Worm (Caenorhabditis elegans) whole organism, L2 larva: Measurements from ENCODE around the gene F53C3.4.

Experiments used
- C34F6.9 ChIP-seq: fragments of 150-350 bp; optimal IDR thresholded peaks from 2 replicates; lab custom pipeline; 2014; ENCODE audit warnings: missing biosample characterization, missing genetic modification characterization
- F13H6.1 ChIP-seq: sonication (generic microtip); optimal IDR thresholded peaks from 2 replicates; lab custom pipeline; 2016; ENCODE audit warnings: missing genetic modification characterization, missing compliant biosample characterization
- R02D3.7 ChIP-seq: fragments of 150-350 bp; optimal IDR thresholded peaks from 2 replicates; lab custom pipeline; 2014; ENCODE audit warnings: missing biosample characterization, missing genetic modification characterization
- Y55F3AM.14 ChIP-seq: fragments of 200-800 bp; sonication (Bioruptor generic); optimal IDR thresholded peaks from 2 replicates; lab custom pipeline; 2018; ENCODE audit warnings: mild to moderate bottlenecking, missing genetic modification characterization, missing compliant biosample characterization
- ZK546.5 ChIP-seq: sonication (generic microtip); optimal IDR thresholded peaks from 2 replicates; lab custom pipeline; 2017; ENCODE audit warnings: missing biosample characterization, missing genetic modification characterization
- alr-1 ChIP-seq: fragments of 150-350 bp; optimal IDR thresholded peaks from 2 replicates; lab custom pipeline; 2014; ENCODE audit warnings: missing biosample characterization, missing genetic modification characterization
- aly-2 ChIP-seq: fragments of 150-350 bp; optimal IDR thresholded peaks from 2 replicates; lab custom pipeline; 2014; ENCODE audit warnings: missing biosample characterization, missing genetic modification characterization
- ama-1 ChIP-seq: fragments of 150-350 bp; optimal IDR thresholded peaks from 2 replicates; lab custom pipeline; 2018; ENCODE audit warnings: inconsistent platforms
- blmp-1 ChIP-seq: sonication (generic microtip); optimal IDR thresholded peaks from 2 replicates; lab custom pipeline; 2017; ENCODE audit warnings: missing genetic modification characterization, mild to moderate bottlenecking, missing compliant biosample characterization, antibody characterized with exemption, moderate library complexity; ENCODE audit not compliant: insufficient read depth
- ceh-16 ChIP-seq: fragments of 150-350 bp; optimal IDR thresholded peaks from 2 replicates; lab custom pipeline; 2014; ENCODE audit warnings: missing biosample characterization, missing genetic modification characterization
- ceh-82 ChIP-seq: fragments of 150-350 bp; optimal IDR thresholded peaks from 2 replicates; lab custom pipeline; 2014; ENCODE audit warnings: missing biosample characterization, missing genetic modification characterization
- crh-2 ChIP-seq: sonication (generic microtip); optimal IDR thresholded peaks from 2 replicates; lab custom pipeline; 2017; ENCODE audit warnings: missing biosample characterization, missing genetic modification characterization
- dmd-4 ChIP-seq: sonication (generic microtip); optimal IDR thresholded peaks from 2 replicates; lab custom pipeline; 2017; ENCODE audit warnings: missing biosample characterization, missing genetic modification characterization
- egl-27 ChIP-seq: sonication (generic microtip); optimal IDR thresholded peaks from 3 replicates; lab custom pipeline; 2017; ENCODE audit warnings: missing biosample characterization, missing genetic modification reagents, missing genetic modification characterization
- elt-1 ChIP-seq: fragments of 150-350 bp; optimal IDR thresholded peaks from 2 replicates; lab custom pipeline; 2014; ENCODE audit warnings: missing biosample characterization, missing genetic modification characterization
- elt-3 ChIP-seq: sonication (generic microtip); optimal IDR thresholded peaks from 2 replicates; lab custom pipeline; 2017; ENCODE audit warnings: missing biosample characterization, missing genetic modification characterization
- fos-1 ChIP-seq: fragments of 150-350 bp; optimal IDR thresholded peaks from 2 replicates; lab custom pipeline; 2014; ENCODE audit warnings: missing biosample characterization, missing genetic modification characterization
- gmeb-1 ChIP-seq: fragments of 150-350 bp; optimal IDR thresholded peaks from 2 replicates; lab custom pipeline; 2014; ENCODE audit warnings: missing biosample characterization, missing genetic modification characterization
- lin-11 ChIP-seq: fragments of 150-350 bp; sonication (generic microtip); optimal IDR thresholded peaks from 2 replicates; lab custom pipeline; 2014; ENCODE audit warnings: missing biosample characterization, missing genetic modification characterization, inconsistent platforms, mixed read lengths
- lin-13 ChIP-seq: fragments of 150-350 bp; optimal IDR thresholded peaks from 2 replicates; lab custom pipeline; 2014; ENCODE audit warnings: missing biosample characterization, missing genetic modification reagents, missing genetic modification characterization
- lin-39 ChIP-seq: fragments of 150-350 bp; optimal IDR thresholded peaks from 2 replicates; lab custom pipeline; 2014; ENCODE audit warnings: missing biosample characterization, missing genetic modification reagents, missing genetic modification characterization
- lsy-2 ChIP-seq, 2 experiments: fragments of 150-350 bp in 1 of 2; sonication (generic microtip) in 1 of 2; optimal IDR thresholded peaks; 2 replicates each; lab custom pipeline; 2014 to 2017; ENCODE audit warnings: missing biosample characterization in 2 of 2, missing genetic modification characterization in 2 of 2
- mab-5 ChIP-seq: fragments of 150-350 bp; optimal IDR thresholded peaks from 2 replicates; lab custom pipeline; 2014; ENCODE audit warnings: missing biosample characterization, missing genetic modification characterization
- mbf-1 ChIP-seq: sonication (generic microtip); optimal IDR thresholded peaks from 2 replicates; lab custom pipeline; 2017; ENCODE audit warnings: missing biosample characterization, missing genetic modification characterization
- mdl-1 ChIP-seq, 2 experiments: fragments of 150-350 bp in 1 of 2; sonication (generic microtip) in 1 of 2; optimal IDR thresholded peaks; 2 replicates each; lab custom pipeline; 2017; ENCODE audit warnings: missing biosample characterization in 2 of 2, missing genetic modification characterization in 2 of 2
- nhr-10 ChIP-seq: sonication (generic microtip); optimal IDR thresholded peaks from 2 replicates; lab custom pipeline; 2017; ENCODE audit warnings: missing biosample characterization, missing genetic modification characterization
- nhr-11 ChIP-seq: fragments of 150-350 bp; optimal IDR thresholded peaks from 2 replicates; lab custom pipeline; 2014; ENCODE audit warnings: missing biosample characterization, missing genetic modification characterization
- nhr-12 ChIP-seq: fragments of 150-350 bp; optimal IDR thresholded peaks from 2 replicates; lab custom pipeline; 2014; ENCODE audit warnings: missing biosample characterization, missing genetic modification characterization
- nhr-129 ChIP-seq: fragments of 150-350 bp; optimal IDR thresholded peaks from 2 replicates; lab custom pipeline; 2014; ENCODE audit warnings: missing biosample characterization, missing genetic modification characterization
- nhr-21 ChIP-seq: fragments of 150-350 bp; optimal IDR thresholded peaks from 2 replicates; lab custom pipeline; 2014; ENCODE audit warnings: missing biosample characterization, missing genetic modification characterization
- nhr-23 ChIP-seq: fragments of 150-350 bp; optimal IDR thresholded peaks from 2 replicates; lab custom pipeline; 2014; ENCODE audit warnings: missing biosample characterization, missing genetic modification reagents, missing genetic modification characterization
- nhr-237 ChIP-seq: fragments of 150-350 bp; optimal IDR thresholded peaks from 2 replicates; lab custom pipeline; 2014; ENCODE audit warnings: missing biosample characterization, missing genetic modification characterization
- nhr-25 ChIP-seq: fragments of 150-350 bp; sonication (generic microtip); optimal IDR thresholded peaks from 3 replicates; lab custom pipeline; 2014; ENCODE audit warnings: missing biosample characterization, missing genetic modification characterization
- nhr-6 ChIP-seq: fragments of 150-350 bp; optimal IDR thresholded peaks from 2 replicates; lab custom pipeline; 2014; ENCODE audit warnings: missing biosample characterization, missing genetic modification characterization
- nhr-77 ChIP-seq: fragments of 150-350 bp; optimal IDR thresholded peaks from 2 replicates; lab custom pipeline; 2014; ENCODE audit warnings: missing biosample characterization, missing genetic modification characterization
- peb-1 ChIP-seq: fragments of 150-350 bp; optimal IDR thresholded peaks from 2 replicates; lab custom pipeline; 2014; ENCODE audit warnings: missing biosample characterization, missing genetic modification characterization
- sem-4 ChIP-seq: fragments of 150-350 bp; optimal IDR thresholded peaks from 2 replicates; lab custom pipeline; 2014; ENCODE audit warnings: missing biosample characterization, missing genetic modification reagents, missing genetic modification characterization
- skn-1 ChIP-seq: sonication (generic microtip); optimal IDR thresholded peaks from 2 replicates; lab custom pipeline; 2017; ENCODE audit warnings: missing biosample characterization, missing genetic modification characterization
- sma-3 ChIP-seq: sonication (generic microtip); optimal IDR thresholded peaks from 2 replicates; lab custom pipeline; 2016; ENCODE audit warnings: missing genetic modification reagents, missing genetic modification characterization, missing compliant biosample characterization
- sma-9 ChIP-seq, 2 experiments: fragments of 150-350 bp in 1 of 2; sonication (generic microtip) in 1 of 2; optimal IDR thresholded peaks; 2 replicates each; lab custom pipeline; 2014 to 2016; ENCODE audit warnings: missing genetic modification characterization in 2 of 2, mild to moderate bottlenecking in 1 of 2, missing biosample characterization in 1 of 2, missing compliant biosample characterization in 1 of 2, missing genetic modification reagents in 1 of 2, moderate library complexity in 1 of 2
- snpc-4 ChIP-seq: fragments of 150-350 bp; optimal IDR thresholded peaks from 2 replicates; lab custom pipeline; 2014; ENCODE audit warnings: missing biosample characterization, missing genetic modification characterization
- unc-39 ChIP-seq: fragments of 150-350 bp; optimal IDR thresholded peaks from 2 replicates; lab custom pipeline; 2014; ENCODE audit warnings: missing biosample characterization, missing genetic modification characterization
- unc-55 ChIP-seq: fragments of 150-350 bp; sonication (generic microtip); optimal IDR thresholded peaks from 3 replicates; lab custom pipeline; 2014; ENCODE audit warnings: missing biosample characterization, missing genetic modification reagents, missing genetic modification characterization
- unc-62 ChIP-seq: fragments of 150-350 bp; optimal IDR thresholded peaks from 2 replicates; lab custom pipeline; 2014; ENCODE audit warnings: missing biosample characterization, missing genetic modification reagents, missing genetic modification characterization
- zag-1 ChIP-seq: fragments of 150-350 bp; optimal IDR thresholded peaks from 2 replicates; lab custom pipeline; 2014; ENCODE audit warnings: missing biosample characterization, missing genetic modification characterization
- ztf-1 ChIP-seq: fragments of 200-800 bp; sonication (Bioruptor generic); conservative IDR thresholded peaks from 2 replicates; pipeline ENCODE4 v1.3.6; 2022; ENCODE audit warnings: missing genetic modification characterization, missing compliant biosample characterization
- ztf-11 ChIP-seq: sonication (generic microtip); optimal IDR thresholded peaks from 2 replicates; lab custom pipeline; 2017; ENCODE audit warnings: missing biosample characterization, missing genetic modification characterization
- ztf-4 ChIP-seq: fragments of 150-350 bp; optimal IDR thresholded peaks from 2 replicates; lab custom pipeline; 2014; ENCODE audit warnings: missing biosample characterization, missing genetic modification characterization

F53C3.4 gene

ce11 chrII:3897758-3898494, 3.3 kb upstream of the F53C3.4 start, which contains the start of gene F53C3.6:
Gene F53C3.6 (plus strand): TSS chrII:3898142.
- TF ChIP-seq zag-1 (tag; lab: Kevin White, UChicago) (peak; percentile 65), peb-1 (tag; lab: Kevin White, UChicago) (no peak), lin-13 (GFP tag; lab: Kevin White, UChicago) (peak; percentile 69), F13H6.1 (tag; lab: Kevin White, UChicago) (peak; percentile 81), ZK546.5 (tag; lab: Kevin White, UChicago) (no peak), unc-39 (tag; lab: Kevin White, UChicago) (no peak), alr-1 (no peak), fos-1 (tag; lab: Kevin White, UChicago) (peak; percentile 27), nhr-12 (tag; lab: Kevin White, UChicago) (no peak), egl-27 (peak; percentile 64), unc-55 (GFP tag; lab: Kevin White, UChicago) (peak; percentile 92), elt-1 (tag; lab: Kevin White, UChicago) (no peak), blmp-1 (tag; lab: Kevin White, UChicago) (no peak), mbf-1 (tag; lab: Kevin White, UChicago) (no peak), lsy-2 (tag; optimal IDR thresholded peaks at IDR 0.05; lab: Kevin White, UChicago) (peak; percentile 11 to 78), Y55F3AM.14 (GFP tag; lab: Kevin White, UChicago) (no peak), nhr-6 (tag; lab: Kevin White, UChicago) (peak; percentile 33), mab-5 (tag; lab: Kevin White, UChicago) (no peak), unc-62 (GFP tag; lab: Kevin White, UChicago) (no peak), nhr-237 (tag; lab: Kevin White, UChicago) (no peak), C34F6.9 (tag; lab: Kevin White, UChicago) (peak; percentile 91), ztf-4 (peak; percentile 23), sma-3 (GFP tag; lab: Kevin White, UChicago) (peak; percentile 13), nhr-10 (tag; lab: Kevin White, UChicago) (no peak), ceh-82 (tag; lab: Kevin White, UChicago) (no peak), aly-2 (no peak), elt-3 (tag; lab: Kevin White, UChicago) (no peak), gmeb-1 (no peak), skn-1 (tag; lab: Kevin White, UChicago) (no peak), nhr-77 (tag; lab: Kevin White, UChicago) (no peak), R02D3.7 (no peak), sem-4 (tag; lab: Kevin White, UChicago) (peak; percentile 65), lin-11 (no peak), ceh-16 (tag; lab: Kevin White, UChicago) (no peak), nhr-25 (tag; lab: Kevin White, UChicago) (no peak), lin-39 (tag; lab: Kevin White, UChicago) (no peak), dmd-4 (no peak), nhr-11 (tag; lab: Kevin White, UChicago) (no peak), nhr-23 (tag; lab: Kevin White, UChicago) (no peak), snpc-4 (no peak), crh-2 (tag; lab: Kevin White, UChicago) (peak; percentile 91), mdl-1 (tag; optimal IDR thresholded peaks at IDR 0.05; lab: Kevin White, UChicago) (peak in 1 of 2 experiments; percentile 36), ztf-11 (tag; lab: Kevin White, UChicago) (no peak), ztf-1 (GFP tag; lab: Robert Waterston, UW) (no peak), sma-9 (GFP tag; optimal IDR thresholded peaks at IDR 0.05; lab: Kevin White, UChicago) (peak; percentile 98), sma-9 (tag; optimal IDR thresholded peaks at IDR 0.05; lab: Kevin White, UChicago) (no peak), nhr-21 (tag; lab: Kevin White, UChicago) (peak; percentile 22), ama-1 (lab: Kevin White, UChicago) (no peak), nhr-129 (tag; lab: Kevin White, UChicago) (peak; percentile 69)
